Worm (Caenorhabditis elegans) whole organism, L4 larva: Measurements from ENCODE around the gene W06H8.6.

ENCODE experiments used
- F10B5.3 ChIP-seq: sonication (generic microtip); optimal IDR thresholded peaks from 2 replicates; lab custom pipeline; 2016; ENCODE audit warnings: mild to moderate bottlenecking, missing genetic modification characterization, missing compliant biosample characterization
- F26F4.8 ChIP-seq: fragments of 200-800 bp; sonication (Bioruptor generic); conservative IDR thresholded peaks from 2 replicates; pipeline ENCODE4 v1.3.6; 2022; ENCODE audit warnings: missing genetic modification characterization, missing compliant biosample characterization
- R02D3.7 ChIP-seq: fragments of 150-350 bp; sonication (generic microtip); optimal IDR thresholded peaks from 3 replicates; lab custom pipeline; 2014; ENCODE audit warnings: missing biosample characterization, missing genetic modification characterization
- T20F7.1 ChIP-seq: fragments of 200-800 bp; sonication (Bioruptor generic); optimal IDR thresholded peaks from 2 replicates; lab custom pipeline; 2018; ENCODE audit warnings: mild to moderate bottlenecking, missing genetic modification characterization, missing compliant biosample characterization
- Y105C5A.15 ChIP-seq: fragments of 200-800 bp; sonication (Bioruptor generic); IDR thresholded peaks from 2 replicates; pipeline ENCODE4 v1.3.6; 2022; ENCODE audit warnings: missing genetic modification characterization, missing compliant biosample characterization
- Y48G9A.11 ChIP-seq: fragments of 200-800 bp; sonication (Bioruptor generic); IDR thresholded peaks from 2 replicates; pipeline ENCODE4 v1.3.6; 2022; ENCODE audit warnings: missing genetic modification reagents, missing genetic modification characterization, missing compliant biosample characterization
- Y5F2A.4 ChIP-seq: fragments of 200-800 bp; sonication (Bioruptor generic); optimal IDR thresholded peaks from 2 replicates; lab custom pipeline; 2018; ENCODE audit warnings: mild to moderate bottlenecking, missing genetic modification characterization, missing compliant biosample characterization
- aha-1 ChIP-seq: fragments of 150-350 bp; peaks from one replicate; lab custom pipeline; 2014; ENCODE audit warnings: missing biosample characterization, missing genetic modification characterization
- aly-2 ChIP-seq: sonication (generic microtip); optimal IDR thresholded peaks from 2 replicates; lab custom pipeline; 2018; ENCODE audit warnings: missing biosample characterization, missing genetic modification characterization
- ama-1 ChIP-seq: fragments of 150-350 bp; optimal IDR thresholded peaks from 2 replicates; lab custom pipeline; 2014; ENCODE audit warnings: inconsistent platforms, mixed read lengths
- attf-4 ChIP-seq: sonication (generic microtip); optimal IDR thresholded peaks from 3 replicates; lab custom pipeline; 2017; ENCODE audit warnings: missing biosample characterization, missing genetic modification characterization
- ceh-20 ChIP-seq: fragments of 200-800 bp; sonication (Bioruptor generic); IDR thresholded peaks from 2 replicates; pipeline ENCODE4 v1.3.6; 2022; ENCODE audit warnings: missing genetic modification reagents, missing genetic modification characterization, missing compliant biosample characterization
- ceh-28 ChIP-seq: fragments of 150-350 bp; optimal IDR thresholded peaks from 2 replicates; lab custom pipeline; 2014; ENCODE audit warnings: missing biosample characterization, missing genetic modification reagents, missing genetic modification characterization
- ceh-32 ChIP-seq: sonication (generic microtip); optimal IDR thresholded peaks from 2 replicates; lab custom pipeline; 2016; ENCODE audit warnings: mild to moderate bottlenecking, missing genetic modification characterization, missing compliant biosample characterization; ENCODE audit not compliant: poor library complexity
- ceh-62 ChIP-seq: sonication (generic microtip); optimal IDR thresholded peaks from 2 replicates; lab custom pipeline; 2017; ENCODE audit warnings: missing biosample characterization, missing genetic modification characterization
- ctbp-1 ChIP-seq: fragments of 200-800 bp; sonication (Bioruptor generic); IDR thresholded peaks from 2 replicates; pipeline ENCODE4 v1.3.6; 2022; ENCODE audit warnings: missing genetic modification reagents, missing genetic modification characterization, missing compliant biosample characterization
- daf-19 ChIP-seq: fragments of 200-800 bp; sonication (Bioruptor generic); conservative IDR thresholded peaks from 2 replicates; pipeline ENCODE4 v1.3.6; 2022; ENCODE audit warnings: missing genetic modification characterization, missing compliant biosample characterization
- dmd-6 ChIP-seq: fragments of 200-800 bp; sonication (Bioruptor generic); IDR thresholded peaks from 2 replicates; pipeline ENCODE4 v1.3.6; 2022; ENCODE audit warnings: missing genetic modification reagents, missing genetic modification characterization, missing compliant biosample characterization
- dmd-8 ChIP-seq: fragments of 200-800 bp; sonication (Bioruptor generic); IDR thresholded peaks from 2 replicates; pipeline ENCODE4 v1.3.6; 2022; ENCODE audit warnings: missing genetic modification characterization, missing compliant biosample characterization
- dmd-9 ChIP-seq: fragments of 200-800 bp; sonication (Bioruptor generic); IDR thresholded peaks from 2 replicates; pipeline ENCODE4 v1.3.6; 2022; ENCODE audit warnings: missing genetic modification reagents, missing genetic modification characterization, missing compliant biosample characterization
- duxl-1 ChIP-seq: sonication (generic microtip); optimal IDR thresholded peaks from 2 replicates; lab custom pipeline; 2016; ENCODE audit warnings: mild to moderate bottlenecking, missing genetic modification characterization, moderate library complexity, missing compliant biosample characterization; ENCODE audit not compliant: poor library complexity
- egl-27 ChIP-seq: sonication (generic microtip); optimal IDR thresholded peaks from 3 replicates; lab custom pipeline; 2017; ENCODE audit warnings: missing biosample characterization, missing genetic modification reagents, missing genetic modification characterization
- egl-43 ChIP-seq: fragments of 200-800 bp; sonication (Bioruptor generic); IDR thresholded peaks from 2 replicates; pipeline ENCODE4 v1.3.6; 2022; ENCODE audit warnings: missing genetic modification reagents, missing genetic modification characterization, missing compliant biosample characterization
- fkh-10 ChIP-seq: fragments of 150-350 bp; optimal IDR thresholded peaks from 2 replicates; lab custom pipeline; 2014; ENCODE audit warnings: missing biosample characterization, missing genetic modification reagents, missing genetic modification characterization
- fos-1 ChIP-seq: fragments of 150-350 bp; optimal IDR thresholded peaks from 2 replicates; lab custom pipeline; 2014; ENCODE audit warnings: missing biosample characterization, missing genetic modification characterization
- gei-8 ChIP-seq: fragments of 200-800 bp; sonication (Bioruptor generic); optimal IDR thresholded peaks from 2 replicates; lab custom pipeline; 2018; ENCODE audit warnings: mild to moderate bottlenecking, missing genetic modification characterization, missing compliant biosample characterization
- lin-1 ChIP-seq: fragments of 200-800 bp; sonication (Bioruptor generic); IDR thresholded peaks from 2 replicates; pipeline ENCODE4 v1.3.6; 2022; ENCODE audit warnings: missing genetic modification reagents, missing genetic modification characterization, missing compliant biosample characterization
- lin-15B ChIP-seq: fragments of 150-350 bp; sonication (generic microtip); optimal IDR thresholded peaks from 3 replicates; lab custom pipeline; 2014; ENCODE audit warnings: missing biosample characterization, missing genetic modification characterization
- lin-29 ChIP-seq: fragments of 200-800 bp; sonication (Bioruptor generic); IDR thresholded peaks from 2 replicates; pipeline ENCODE4 v1.3.6; 2022; ENCODE audit warnings: missing genetic modification reagents, missing genetic modification characterization, missing compliant biosample characterization
- lin-38 ChIP-seq: fragments of 200-800 bp; sonication (Bioruptor generic); IDR thresholded peaks from 2 replicates; pipeline ENCODE4 v1.3.6; 2022; ENCODE audit warnings: missing genetic modification reagents, missing genetic modification characterization, missing compliant biosample characterization
- lir-3 ChIP-seq: sonication (generic microtip); optimal IDR thresholded peaks from 2 replicates; lab custom pipeline; 2016; ENCODE audit warnings: mild to moderate bottlenecking, missing genetic modification characterization, missing compliant biosample characterization
- madf-9 ChIP-seq: fragments of 200-800 bp; sonication (Bioruptor generic); conservative IDR thresholded peaks from 2 replicates; pipeline ENCODE4 v1.3.6; 2022; ENCODE audit warnings: missing genetic modification reagents, missing genetic modification characterization, missing compliant biosample characterization
- mdl-1 ChIP-seq, 2 experiments: fragments of 150-350 bp in 1 of 2; sonication (generic microtip) in 1 of 2; optimal IDR thresholded peaks; 2 replicates each; lab custom pipeline; 2014 to 2017; ENCODE audit warnings: missing biosample characterization in 2 of 2, missing genetic modification characterization in 2 of 2
- mdt-29 ChIP-seq: fragments of 200-800 bp; sonication (Bioruptor generic); IDR thresholded peaks from 2 replicates; pipeline ENCODE4 v1.3.6; 2022; ENCODE audit warnings: missing genetic modification reagents, missing genetic modification characterization, missing compliant biosample characterization
- nhr-10 ChIP-seq: fragments of 150-350 bp; optimal IDR thresholded peaks from 2 replicates; lab custom pipeline; 2014; ENCODE audit warnings: missing biosample characterization, missing genetic modification characterization
- nhr-11 ChIP-seq: fragments of 150-350 bp; optimal IDR thresholded peaks from 2 replicates; lab custom pipeline; 2014; ENCODE audit warnings: missing biosample characterization, missing genetic modification characterization
- nhr-111 ChIP-seq: fragments of 200-800 bp; sonication (Bioruptor generic); optimal IDR thresholded peaks from 2 replicates; lab custom pipeline; 2018; ENCODE audit warnings: mild to moderate bottlenecking, missing genetic modification characterization, missing compliant biosample characterization
- nhr-237 ChIP-seq: sonication (generic microtip); optimal IDR thresholded peaks from 2 replicates; lab custom pipeline; 2017; ENCODE audit warnings: missing biosample characterization, missing genetic modification characterization
- nhr-42 ChIP-seq: fragments of 200-800 bp; sonication (Bioruptor generic); IDR thresholded peaks from 2 replicates; pipeline ENCODE4 v1.3.6; 2022; ENCODE audit warnings: missing genetic modification characterization, missing compliant biosample characterization
- nhr-48 ChIP-seq: sonication (generic microtip); optimal IDR thresholded peaks from 2 replicates; lab custom pipeline; 2016; ENCODE audit warnings: mild to moderate bottlenecking, missing genetic modification characterization, missing compliant biosample characterization
- nhr-77 ChIP-seq: fragments of 150-350 bp; optimal IDR thresholded peaks from 2 replicates; lab custom pipeline; 2014; ENCODE audit warnings: missing biosample characterization, missing genetic modification characterization
- pha-4 ChIP-seq, 2 experiments: fragments of 150-350 bp in 1 of 2; fragments of 200-800 bp in 1 of 2; sonication (Bioruptor generic) in 1 of 2; IDR thresholded peaks in 1 of 2; optimal IDR thresholded peaks in 1 of 2; 2 replicates each; pipeline versions ENCODE4 v1.3.6 to Lab custom; 2014 to 2022; ENCODE audit warnings: missing genetic modification characterization in 2 of 2, missing genetic modification reagents in 2 of 2, missing biosample characterization in 1 of 2, missing compliant biosample characterization in 1 of 2
- php-3 ChIP-seq: fragments of 200-800 bp; sonication (Bioruptor generic); IDR thresholded peaks from 2 replicates; pipeline ENCODE4 v1.3.6; 2022; ENCODE audit warnings: missing genetic modification reagents, missing genetic modification characterization, missing compliant biosample characterization
- saeg-2 ChIP-seq: fragments of 200-800 bp; sonication (Bioruptor generic); IDR thresholded peaks from 2 replicates; pipeline ENCODE4 v1.3.6; 2022; ENCODE audit warnings: missing genetic modification reagents, missing genetic modification characterization, missing compliant biosample characterization
- sdz-12 ChIP-seq: fragments of 200-800 bp; sonication (Bioruptor generic); optimal IDR thresholded peaks from 2 replicates; lab custom pipeline; 2018; ENCODE audit warnings: mild to moderate bottlenecking, missing genetic modification characterization, missing compliant biosample characterization
- snpc-1.2 ChIP-seq: fragments of 200-800 bp; sonication (Bioruptor generic); IDR thresholded peaks from 2 replicates; pipeline ENCODE4 v1.3.6; 2022; ENCODE audit warnings: missing genetic modification reagents, missing genetic modification characterization, missing compliant biosample characterization
- spr-3 ChIP-seq: fragments of 200-800 bp; sonication (Bioruptor generic); optimal IDR thresholded peaks from 2 replicates; lab custom pipeline; 2018; ENCODE audit warnings: mild to moderate bottlenecking, missing genetic modification characterization, missing compliant biosample characterization
- unc-62 ChIP-seq, 3 experiments: fragments of 150-350 bp in 1 of 3; sonication (generic microtip); optimal IDR thresholded peaks in 2 of 3; peaks in 1 of 3; 1 replicate in 1 of 3; 2 replicates in 2 of 3; lab custom pipeline; 2014 to 2017; ENCODE audit warnings: missing biosample characterization in 3 of 3, missing genetic modification characterization in 3 of 3, missing genetic modification reagents in 3 of 3, missing genotype in 1 of 3
- zfp-3 ChIP-seq: fragments of 200-800 bp; sonication (Bioruptor generic); conservative IDR thresholded peaks from 2 replicates; pipeline ENCODE4 v1.3.6; 2022; ENCODE audit warnings: missing genetic modification reagents, missing genetic modification characterization, missing compliant biosample characterization
- ztf-7 ChIP-seq: fragments of 150-350 bp; optimal IDR thresholded peaks from 2 replicates; lab custom pipeline; 2014; ENCODE audit warnings: missing biosample characterization, missing genetic modification characterization

W06H8.6 gene

DNA sequence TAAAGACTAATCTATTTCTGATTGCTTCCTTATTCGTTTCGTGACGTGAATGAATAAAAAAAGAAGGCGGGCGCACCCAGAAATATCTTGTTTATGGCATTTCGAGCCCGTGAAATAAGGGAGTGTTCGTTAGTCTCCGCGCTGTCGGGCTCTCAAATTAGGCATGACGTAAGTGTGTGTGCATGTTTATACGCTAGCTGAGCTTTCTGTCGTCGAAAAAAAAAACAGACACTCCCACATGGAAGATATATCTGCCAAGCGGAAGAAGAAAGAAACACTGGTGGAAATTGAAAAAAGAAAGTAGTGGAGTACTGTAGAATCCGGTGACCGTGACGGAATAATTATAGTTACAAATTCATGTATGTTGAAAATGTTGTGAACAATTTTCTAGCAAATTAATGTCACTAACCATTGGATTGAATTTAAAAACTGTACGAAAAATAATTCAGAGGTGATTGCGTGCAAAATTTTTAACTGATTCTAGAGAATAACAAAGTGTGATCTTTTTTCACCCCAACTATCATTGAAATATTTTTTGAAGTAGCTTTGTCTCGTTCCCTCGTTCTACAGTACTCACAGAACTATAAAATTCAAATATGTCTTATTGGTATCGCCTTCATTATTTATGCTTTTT, 1.7 kb downstream of the W06H8.6 start:
- TF ChIP-seq daf-19 (GFP tag; lab: Robert Waterston, UW) (no peak), Y105C5A.15 (GFP tag; lab: Robert Waterston, UW) (no peak), dmd-8 (GFP tag; lab: Robert Waterston, UW) (no peak), egl-43 (no peak), ama-1 (lab: Kevin White, UChicago) (no peak), lir-3 (no peak), snpc-1.2 (no peak), nhr-11 (tag; lab: Kevin White, UChicago) (no peak), T20F7.1 (GFP tag; lab: Kevin White, UChicago) (no peak), duxl-1 (tag; lab: Kevin White, UChicago) (peak; percentile 37), lin-1 (no peak), fkh-10 (no peak), Y48G9A.11 (GFP tag; lab: Robert Waterston, UW) (no peak), ceh-28 (tag; lab: Kevin White, UChicago) (no peak), ceh-62 (no peak), spr-3 (peak; percentile 29), ceh-32 (tag; lab: Kevin White, UChicago) (no peak), mdt-29 (GFP tag; lab: Robert Waterston, UW) (no peak), F10B5.3 (tag; lab: Kevin White, UChicago) (no peak), F26F4.8 (no peak), lin-29 (GFP tag; lab: Robert Waterston, UW) (no peak), dmd-9 (no peak), R02D3.7 (tag; lab: Kevin White, UChicago) (no peak), aly-2 (no peak), lin-38 (GFP tag; lab: Robert Waterston, UW) (no peak), gei-8 (GFP tag; lab: Kevin White, UChicago) (no peak), ceh-20 (no peak), ctbp-1 (GFP tag; lab: Robert Waterston, UW) (no peak; the same call in 1 of the 2 replicates), nhr-10 (tag; lab: Kevin White, UChicago) (no peak), attf-4 (tag; lab: Kevin White, UChicago) (no peak), nhr-237 (tag; lab: Kevin White, UChicago) (no peak), aha-1 (peak; percentile 94), sdz-12 (no peak), unc-62 (GFP tag; optimal IDR thresholded peaks at IDR 0.05 in 1 of 2; lab: Kevin White, UChicago) (peak in 1 of 2 experiments; percentile 97), unc-62 (tag; optimal IDR thresholded peaks at IDR 0.05; lab: Kevin White, UChicago) (no peak), pha-4 (GFP tag; IDR thresholded peaks at IDR 0.05; lab: Robert Waterston, UW) (no peak), pha-4 (tag; optimal IDR thresholded peaks at IDR 0.05; lab: Kevin White, UChicago) (no peak), egl-27 (tag; lab: Kevin White, UChicago) (no peak), lin-15B (tag; lab: Kevin White, UChicago) (no peak), nhr-42 (GFP tag; lab: Robert Waterston, UW) (0 out of 2 replicates have a peak, but pooled peaks have one; percentile 4), saeg-2 (GFP tag; lab: Robert Waterston, UW) (no peak), nhr-111 (GFP tag; lab: Kevin White, UChicago) (no peak), dmd-6 (GFP tag; lab: Robert Waterston, UW) (no peak), mdl-1 (tag; optimal IDR thresholded peaks at IDR 0.05; lab: Kevin White, UChicago) (no peak), ztf-7 (tag; lab: Kevin White, UChicago) (no peak), php-3 (GFP tag; lab: Robert Waterston, UW) (peak; percentile 9; the same call in 1 of the 2 replicates), fos-1 (no peak), nhr-48 (tag; lab: Kevin White, UChicago) (no peak), nhr-77 (tag; lab: Kevin White, UChicago) (peak; percentile 34), zfp-3 (GFP tag; lab: Robert Waterston, UW) (no peak), madf-9 (no peak), Y5F2A.4 (GFP tag; lab: Kevin White, UChicago) (no peak)
